Fruit fly (Drosophila melanogaster): ENCODE measurements around the gene Nt5a.
A peak's percentile ranks its signal among the peaks of the same experiment; 100 is the strongest.

Gene Nt5a

DNA sequence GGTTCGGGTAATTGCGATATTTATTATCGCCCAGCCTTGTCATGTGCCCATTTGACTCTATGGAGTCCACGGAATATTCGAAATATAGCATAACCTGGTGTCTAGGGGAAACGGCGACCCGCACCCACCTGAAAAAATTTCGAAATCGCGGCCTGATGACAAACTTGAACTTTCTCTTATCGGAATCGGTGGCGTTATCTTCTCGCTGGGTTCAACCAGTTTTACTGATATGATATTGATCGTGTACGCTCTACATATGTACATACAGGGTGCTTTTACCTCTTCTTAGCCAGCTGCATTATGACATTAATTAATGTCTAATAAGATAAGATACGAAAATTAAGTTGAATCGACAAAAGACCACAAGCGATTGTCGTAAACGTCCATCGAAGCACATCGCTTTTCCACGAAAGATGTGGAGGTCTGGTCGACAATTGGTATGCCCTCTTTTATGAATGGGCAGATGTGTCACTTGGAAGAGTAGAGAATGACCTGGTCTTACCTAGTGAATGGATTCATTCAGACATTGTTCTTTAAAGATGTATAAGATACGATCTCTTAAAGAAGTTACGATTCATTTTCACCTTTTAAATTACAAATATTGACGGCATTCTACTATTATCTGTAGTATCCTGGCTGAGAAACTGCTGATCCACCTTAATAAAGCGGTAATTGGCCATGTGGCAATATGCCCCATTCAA, 13.2 kb upstream of the Nt5a start (continued):
- TF ChIP-seq sens (GFP tag), result peak; percentile 31
- TF ChIP-seq chm (GFP tag; IDR thresholded peaks at IDR 0.05), result no peak
- no peak for TF ChIP-seq vnd (GFP tag; IDR thresholded peaks at IDR 0.05; ENCODE audit: partially characterized antibody)
- no peak for TF ChIP-seq Hr39 (optimal IDR thresholded peaks at IDR 0.05)
- no peak for TF ChIP-seq sens-2 (GFP tag; IDR thresholded peaks at IDR 0.05)
- no peak for TF ChIP-seq CG1602 (GFP tag; optimal IDR thresholded peaks at IDR 0.05)
- TF ChIP-seq ttk (GFP tag; IDR thresholded peaks at IDR 0.05), result no peak
- no peak for TF ChIP-seq CG10654 (GFP tag; optimal IDR thresholded peaks at IDR 0.05)
- TF ChIP-seq CG6254 (GFP tag; optimal IDR thresholded peaks at IDR 0.05), result no peak
- no peak for TF ChIP-seq CG14860 (GFP tag; IDR thresholded peaks at IDR 0.05; ENCODE audit: partially characterized antibody)
- TF ChIP-seq maf-S (GFP tag; optimal IDR thresholded peaks at IDR 0.05), result no peak
- TF ChIP-seq CG5180 (GFP tag; optimal IDR thresholded peaks at IDR 0.05), result no peak
- no peak for TF ChIP-seq kay (GFP tag; optimal IDR thresholded peaks at IDR 0.05)
- TF ChIP-seq CG9797 (GFP tag; optimal IDR thresholded peaks at IDR 0.05), result no peak
- no peak for TF ChIP-seq CG31388 (GFP tag; optimal IDR thresholded peaks at IDR 0.05)
- no peak for TF ChIP-seq CG18764 (GFP tag; optimal IDR thresholded peaks at IDR 0.05)
- no peak for TF ChIP-seq ewg (GFP tag; optimal IDR thresholded peaks at IDR 0.05)
- TF ChIP-seq psq (GFP tag; optimal IDR thresholded peaks at IDR 0.05), result no peak
- TF ChIP-seq insv (GFP tag; optimal IDR thresholded peaks at IDR 0.05), result no peak
- TF ChIP-seq sug (tag; optimal IDR thresholded peaks at IDR 0.05), result peak; percentile 9
- no peak for TF ChIP-seq CG11398 (GFP tag; optimal IDR thresholded peaks at IDR 0.05)
- no peak for TF ChIP-seq peb (GFP tag; IDR thresholded peaks at IDR 0.05)
- no peak for TF ChIP-seq cato (GFP tag; optimal IDR thresholded peaks at IDR 0.05; ENCODE audit: borderline replicate concordance)
- no peak for TF ChIP-seq CG17802 (tag; optimal IDR thresholded peaks at IDR 0.05)
- no peak for TF ChIP-seq ab (GFP tag; optimal IDR thresholded peaks at IDR 0.05)
- TF ChIP-seq ci (GFP tag; IDR thresholded peaks at IDR 0.05), result no peak
- TF ChIP-seq gt (GFP tag; IDR thresholded peaks at IDR 0.05), result peak; percentile 10; the same call in 1 of the 2 replicates
- no peak for TF ChIP-seq al (GFP tag; IDR thresholded peaks at IDR 0.05)
- no peak for TF ChIP-seq CG10979 (tag; optimal IDR thresholded peaks at IDR 0.05)
- no peak for TF ChIP-seq CG34422 (GFP tag; IDR thresholded peaks at IDR 0.05)
- TF ChIP-seq ind (GFP tag; optimal IDR thresholded peaks at IDR 0.05), result peak; percentile 15
- TF ChIP-seq Gug (GFP tag; IDR thresholded peaks at IDR 0.05), result 0 out of 4 replicates have a peak, but pooled peaks have one; percentile 2
- TF ChIP-seq CG12769 (tag; optimal IDR thresholded peaks at IDR 0.05), result no peak
- no peak for TF ChIP-seq wor (GFP tag; IDR thresholded peaks at IDR 0.05)
- no peak for TF ChIP-seq tx (GFP tag; optimal IDR thresholded peaks at IDR 0.05)
- no peak for TF ChIP-seq CG15696 (tag; optimal IDR thresholded peaks at IDR 0.05)
- no peak for TF ChIP-seq CG9876 (GFP tag; optimal IDR thresholded peaks at IDR 0.05)
- TF ChIP-seq Kr (GFP tag; optimal IDR thresholded peaks at IDR 0.05), result no peak
- TF ChIP-seq CG15011 (GFP tag; optimal IDR thresholded peaks at IDR 0.05), result no peak
- no peak for TF ChIP-seq h (optimal IDR thresholded peaks at IDR 0.05)
- TF ChIP-seq Trl (optimal IDR thresholded peaks at IDR 0.05), result no peak
- TF ChIP-seq Trl (GFP tag; optimal IDR thresholded peaks at IDR 0.05), result no peak
- TF ChIP-seq dimm (GFP tag; IDR thresholded peaks at IDR 0.05), result no peak
- no peak for TF ChIP-seq CG10431 (GFP tag; optimal IDR thresholded peaks at IDR 0.05)
- TF ChIP-seq CG7271 (tag; optimal IDR thresholded peaks at IDR 0.05), result no peak
- TF ChIP-seq HLH54F (GFP tag; optimal IDR thresholded peaks at IDR 0.05), result no peak
- TF ChIP-seq CG14050 (GFP tag; IDR thresholded peaks at IDR 0.05), result no peak
- no peak for TF ChIP-seq CG14014 (GFP tag; IDR thresholded peaks at IDR 0.05)
- peak; percentile 7 for TF ChIP-seq phol (tag; optimal IDR thresholded peaks at IDR 0.05)
- no peak for TF ChIP-seq CG12219 (GFP tag; optimal IDR thresholded peaks at IDR 0.05)
- no peak for TF ChIP-seq CG6765 (GFP tag; optimal IDR thresholded peaks at IDR 0.05)
- TF ChIP-seq lilli (GFP tag; optimal IDR thresholded peaks at IDR 0.05), result peak; percentile 25
- TF ChIP-seq klu (GFP tag; IDR thresholded peaks at IDR 0.05), result no peak
